Fruit fly (Drosophila melanogaster): ENCODE results near the gene CG31517.

Gene CG31517

dm6 chr3R:13930252-13930651 is 18.0 kb upstream of the CG31517 start (continued):
- TF ChIP-seq Deaf1 (tag; optimal IDR thresholded peaks at IDR 0.05) (peak; percentile 70), Jarid2 (GFP tag; optimal IDR thresholded peaks at IDR 0.05) (no peak), exex (tag; optimal IDR thresholded peaks at IDR 0.05) (no peak), BtbVII (GFP tag; optimal IDR thresholded peaks at IDR 0.05) (no peak), CG33213 (GFP tag; optimal IDR thresholded peaks at IDR 0.05) (no peak), salm (tag; optimal IDR thresholded peaks at IDR 0.05) (no peak), cg (GFP tag; optimal IDR thresholded peaks at IDR 0.05) (peak; percentile 7), esg (GFP tag; conservative IDR thresholded peaks at IDR 0.05) (no peak), NC2β (GFP tag; optimal IDR thresholded peaks at IDR 0.05) (no peak), CG15479 (GFP tag; optimal IDR thresholded peaks at IDR 0.05) (no peak), Hr3 (GFP tag; optimal IDR thresholded peaks at IDR 0.05) (no peak), schlank (tag; optimal IDR thresholded peaks at IDR 0.05) (no peak), seq (GFP tag; IDR thresholded peaks at IDR 0.05) (no peak; the same call in 1 of the 2 replicates), CG30431 (GFP tag; optimal IDR thresholded peaks at IDR 0.05) (no peak), Mrtf (GFP tag; IDR thresholded peaks at IDR 0.05) (no peak), CG13775 (GFP tag; optimal IDR thresholded peaks at IDR 0.05) (no peak), CG17612 (GFP tag; IDR thresholded peaks at IDR 0.05) (no peak), mirr (GFP tag; optimal IDR thresholded peaks at IDR 0.05) (peak; percentile 1), al (GFP tag; IDR thresholded peaks at IDR 0.05) (no peak), Xbp1 (GFP tag; optimal IDR thresholded peaks at IDR 0.05) (no peak), org-1 (GFP tag; optimal IDR thresholded peaks at IDR 0.05) (no peak), Nf-YB (GFP tag; optimal IDR thresholded peaks at IDR 0.05) (peak; percentile 87), Meics (GFP tag; optimal IDR thresholded peaks at IDR 0.05) (no peak), sens (GFP tag) (no peak), CG8359 (GFP tag; optimal IDR thresholded peaks at IDR 0.05; ENCODE audit: borderline replicate concordance) (no peak), gsb-n (tag; optimal IDR thresholded peaks at IDR 0.05) (peak; percentile 65), lab (GFP tag; optimal IDR thresholded peaks at IDR 0.05) (no peak), Eip74EF (GFP tag; optimal IDR thresholded peaks at IDR 0.05) (no peak), hth (optimal IDR thresholded peaks at IDR 0.05) (no peak), tll (GFP tag; optimal IDR thresholded peaks at IDR 0.05) (peak in 1 of 2 experiments; percentile 28), CG10654 (GFP tag; optimal IDR thresholded peaks at IDR 0.05) (no peak), Med (GFP tag) (no peak), ci (GFP tag; IDR thresholded peaks at IDR 0.05) (no peak), CG32532 (GFP tag; IDR thresholded peaks at IDR 0.05) (no peak), Lhr (GFP tag; optimal IDR thresholded peaks at IDR 0.05) (no peak), CG14860 (GFP tag; IDR thresholded peaks at IDR 0.05; ENCODE audit: partially characterized antibody) (no peak), CG10543 (GFP tag; optimal IDR thresholded peaks at IDR 0.05) (no peak), Taf1 (GFP tag; IDR thresholded peaks at IDR 0.05) (no peak), phol (tag; optimal IDR thresholded peaks at IDR 0.05) (peak; percentile 3), klu (GFP tag; IDR thresholded peaks at IDR 0.05) (no peak), CG16813 (GFP tag; IDR thresholded peaks at IDR 0.05; ENCODE audit: partially characterized antibody) (no peak), kah (GFP tag; optimal IDR thresholded peaks at IDR 0.05) (no peak), her (GFP tag; optimal IDR thresholded peaks at IDR 0.05) (no peak), CG13424 (tag; optimal IDR thresholded peaks at IDR 0.05) (no peak), cwo (GFP tag; optimal IDR thresholded peaks at IDR 0.05) (no peak), CG6765 (GFP tag; optimal IDR thresholded peaks at IDR 0.05) (no peak), pros (GFP tag; optimal IDR thresholded peaks at IDR 0.05) (peak; percentile 80), kni (GFP tag; optimal IDR thresholded peaks at IDR 0.05) (peak; percentile 28), CG9609 (GFP tag; optimal IDR thresholded peaks at IDR 0.05) (no peak), CG8478 (optimal IDR thresholded peaks at IDR 0.05) (no peak), pho (GFP tag; optimal IDR thresholded peaks at IDR 0.05) (no peak)

All from whole organism, embryonic.